Worm (Caenorhabditis elegans) whole organism, midembryonic: Measurements from ENCODE around the gene pyt-1.

Experiments
- T22C8.4 ChIP-seq: fragments of 200-800 bp; sonication (Bioruptor generic); IDR thresholded peaks from 2 replicates; pipeline ENCODE4 v1.3.6; 2022; ENCODE audit warnings: missing genetic modification characterization, missing compliant biosample characterization
- cog-1 ChIP-seq: sonication (generic microtip); optimal IDR thresholded peaks from 2 replicates; lab custom pipeline; 2016; ENCODE audit warnings: missing genetic modification characterization, missing compliant biosample characterization
- flt-1 ChIP-seq: fragments of 200-800 bp; sonication (Bioruptor generic); IDR thresholded peaks from 2 replicates; pipeline ENCODE4 v1.3.6; 2022; ENCODE audit warnings: missing genetic modification characterization, missing compliant biosample characterization
- klf-2 ChIP-seq: fragments of 200-800 bp; sonication (Bioruptor generic); conservative IDR thresholded peaks from 2 replicates; pipeline ENCODE4 v1.3.6; 2022; ENCODE audit warnings: missing genetic modification reagents, missing genetic modification characterization, missing compliant biosample characterization
- tab-1 ChIP-seq: fragments of 200-800 bp; sonication (Bioruptor generic); IDR thresholded peaks from 2 replicates; pipeline ENCODE4 v1.3.6; 2022; ENCODE audit warnings: missing genetic modification characterization, missing compliant biosample characterization
- ztf-23 ChIP-seq: fragments of 200-800 bp; sonication (Bioruptor generic); IDR thresholded peaks from 2 replicates; pipeline ENCODE4 v1.3.6; 2022; ENCODE audit warnings: missing genetic modification reagents, missing genetic modification characterization, missing compliant biosample characterization
- ztf-29 ChIP-seq: fragments of 200-800 bp; sonication (Bioruptor generic); IDR thresholded peaks from 2 replicates; pipeline ENCODE4 v1.3.6; 2022; ENCODE audit warnings: missing genetic modification reagents, missing genetic modification characterization, missing compliant biosample characterization

DNA sequence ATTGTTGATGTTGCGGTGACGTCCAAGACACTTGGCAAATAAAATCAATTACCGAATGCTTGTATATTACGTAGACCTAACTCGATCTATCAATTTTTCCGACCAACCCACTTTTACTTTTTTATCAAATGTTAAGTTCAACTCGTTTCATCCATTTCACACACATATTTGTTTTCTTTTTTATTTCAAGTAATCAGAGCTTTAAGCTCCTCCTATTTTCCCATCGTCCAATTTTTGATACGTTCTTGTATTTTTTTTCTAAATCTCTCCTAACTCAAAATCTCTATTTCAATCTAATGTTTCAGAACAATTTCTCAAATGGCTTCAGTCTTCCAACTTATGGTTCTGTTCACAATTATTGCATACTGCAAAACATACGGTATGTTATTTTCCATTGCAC lies 30.7 kb downstream of the pyt-1 start, which contains the start of gene ZK856.6:
- no peak for TF ChIP-seq flt-1 (GFP tag; lab: Robert Waterston, UW)
- TF ChIP-seq klf-2 (GFP tag; lab: Robert Waterston, UW) = no peak
- TF ChIP-seq tab-1 = no peak
- no peak for TF ChIP-seq T22C8.4 (GFP tag; lab: Robert Waterston, UW)
- no peak for TF ChIP-seq ztf-23 (GFP tag; lab: Robert Waterston, UW)
- TF ChIP-seq ztf-29 = no peak
- TF ChIP-seq cog-1 (tag; lab: Kevin White, UChicago) = no peak
